Worm (Caenorhabditis elegans) whole organism, late embryonic: ENCODE results near the gene T09D3.9.

ENCODE experiments used
- C08G9.2 ChIP-seq: sonication (generic microtip); optimal IDR thresholded peaks from 2 replicates; lab custom pipeline; 2016; ENCODE audit warnings: mild to moderate bottlenecking, missing genetic modification characterization, moderate library complexity, missing compliant biosample characterization
- F13H6.1 ChIP-seq: sonication (generic microtip); optimal IDR thresholded peaks from 2 replicates; lab custom pipeline; 2016; ENCODE audit warnings: missing genetic modification characterization, missing compliant biosample characterization
- T23F11.4 ChIP-seq: fragments of 200-800 bp; sonication (Bioruptor generic); optimal IDR thresholded peaks from 2 replicates; lab custom pipeline; 2018; ENCODE audit warnings: mild to moderate bottlenecking, missing genetic modification characterization, missing compliant biosample characterization
- ahr-1 ChIP-seq: sonication (generic microtip); optimal IDR thresholded peaks from 2 replicates; lab custom pipeline; 2016; ENCODE audit warnings: missing genetic modification characterization, missing compliant biosample characterization
- ama-1 ChIP-seq: fragments of 150-350 bp; optimal IDR thresholded peaks from 2 replicates; lab custom pipeline; 2014
- ceh-18 ChIP-seq: sonication (generic microtip); optimal IDR thresholded peaks from 2 replicates; lab custom pipeline; 2016; ENCODE audit warnings: missing genetic modification characterization, missing compliant biosample characterization
- ceh-19 ChIP-seq: fragments of 200-800 bp; sonication (Bioruptor generic); optimal IDR thresholded peaks from 2 replicates; lab custom pipeline; 2018; ENCODE audit warnings: mild to moderate bottlenecking, missing genetic modification characterization, missing compliant biosample characterization
- ceh-2 ChIP-seq: sonication (generic microtip); optimal IDR thresholded peaks from 2 replicates; lab custom pipeline; 2016; ENCODE audit warnings: missing genotype, missing genetic modification characterization, missing compliant biosample characterization
- ceh-22 ChIP-seq: sonication (generic microtip); optimal IDR thresholded peaks from 2 replicates; lab custom pipeline; 2017; ENCODE audit warnings: missing biosample characterization, missing genetic modification characterization
- ceh-24 ChIP-seq: sonication (generic microtip); optimal IDR thresholded peaks from 2 replicates; lab custom pipeline; 2016; ENCODE audit warnings: mild to moderate bottlenecking, missing genetic modification characterization, missing compliant biosample characterization
- ceh-31 ChIP-seq: sonication (generic microtip); optimal IDR thresholded peaks from 2 replicates; lab custom pipeline; 2016; ENCODE audit warnings: missing genetic modification characterization, missing compliant biosample characterization
- ceh-34 ChIP-seq: sonication (generic microtip); optimal IDR thresholded peaks from 2 replicates; lab custom pipeline; 2016; ENCODE audit warnings: mild to moderate bottlenecking, missing genetic modification characterization, missing compliant biosample characterization
- ceh-45 ChIP-seq: fragments of 200-800 bp; sonication (Bioruptor generic); IDR thresholded peaks from 2 replicates; pipeline ENCODE4 v1.3.6; 2022; ENCODE audit warnings: missing genetic modification reagents, missing genetic modification characterization, missing compliant biosample characterization
- ceh-48 ChIP-seq: sonication (generic microtip); optimal IDR thresholded peaks from 2 replicates; lab custom pipeline; 2016; ENCODE audit warnings: missing genetic modification characterization, inconsistent platforms, missing compliant biosample characterization
- ceh-6 ChIP-seq: fragments of 200-800 bp; sonication (Bioruptor generic); optimal IDR thresholded peaks from 2 replicates; lab custom pipeline; 2018; ENCODE audit warnings: mild to moderate bottlenecking, missing genetic modification characterization, missing compliant biosample characterization
- ceh-9 ChIP-seq: sonication (generic microtip); optimal IDR thresholded peaks from 2 replicates; lab custom pipeline; 2016; ENCODE audit warnings: mild to moderate bottlenecking, missing genetic modification characterization, inconsistent platforms, missing compliant biosample characterization
- che-1 ChIP-seq: sonication (generic microtip); optimal IDR thresholded peaks from 2 replicates; lab custom pipeline; 2016; ENCODE audit warnings: mild to moderate bottlenecking, missing genetic modification characterization, missing compliant biosample characterization
- dmd-4 ChIP-seq: sonication (generic microtip); optimal IDR thresholded peaks from 2 replicates; lab custom pipeline; 2016; ENCODE audit warnings: borderline replicate concordance, missing genetic modification characterization, missing compliant biosample characterization
- elt-2 ChIP-seq: sonication (generic microtip); optimal IDR thresholded peaks from 2 replicates; lab custom pipeline; 2016; ENCODE audit warnings: missing genetic modification reagents, missing genetic modification characterization, missing compliant biosample characterization
- fkh-10 ChIP-seq: fragments of 150-350 bp; optimal IDR thresholded peaks from 2 replicates; lab custom pipeline; 2014; ENCODE audit warnings: missing biosample characterization, missing genetic modification reagents, missing genetic modification characterization
- fkh-6 ChIP-seq: sonication (generic microtip); optimal IDR thresholded peaks from 2 replicates; lab custom pipeline; 2016; ENCODE audit warnings: missing genetic modification characterization, missing compliant biosample characterization
- gmeb-2 ChIP-seq: sonication (generic microtip); optimal IDR thresholded peaks from 2 replicates; lab custom pipeline; 2016; ENCODE audit warnings: missing genetic modification characterization, inconsistent platforms, missing compliant biosample characterization
- hlh-15 ChIP-seq: sonication (generic microtip); optimal IDR thresholded peaks from 2 replicates; lab custom pipeline; 2016; ENCODE audit warnings: missing genetic modification characterization, missing compliant biosample characterization
- hlh-30 ChIP-seq: sonication (generic microtip); optimal IDR thresholded peaks from 2 replicates; lab custom pipeline; 2017; ENCODE audit warnings: antibody characterized with exemption, missing genetic modification characterization, missing compliant biosample characterization; ENCODE audit not compliant: insufficient read depth
- hlh-6 ChIP-seq: sonication (generic microtip); optimal IDR thresholded peaks from 2 replicates; lab custom pipeline; 2016; ENCODE audit warnings: missing genotype, missing genetic modification characterization, missing compliant biosample characterization
- lim-6 ChIP-seq: sonication (generic microtip); optimal IDR thresholded peaks from 2 replicates; lab custom pipeline; 2016; ENCODE audit warnings: missing genetic modification characterization, missing compliant biosample characterization
- lin-11 ChIP-seq: fragments of 200-800 bp; sonication (Bioruptor generic); optimal IDR thresholded peaks from 2 replicates; lab custom pipeline; 2018; ENCODE audit warnings: mild to moderate bottlenecking, missing genetic modification characterization, missing compliant biosample characterization
- mec-3 ChIP-seq: sonication (generic microtip); optimal IDR thresholded peaks from 2 replicates; lab custom pipeline; 2016; ENCODE audit warnings: borderline replicate concordance, missing genetic modification characterization, missing compliant biosample characterization
- nhr-11 ChIP-seq: fragments of 150-350 bp; optimal IDR thresholded peaks from 2 replicates; lab custom pipeline; 2014; ENCODE audit warnings: missing biosample characterization, missing genetic modification characterization
- odd-2 ChIP-seq: sonication (generic microtip); optimal IDR thresholded peaks from 2 replicates; lab custom pipeline; 2017; ENCODE audit warnings: antibody characterized with exemption, mild to moderate bottlenecking, missing genetic modification characterization, missing compliant biosample characterization
- pag-3 ChIP-seq: sonication (generic microtip); optimal IDR thresholded peaks from 2 replicates; lab custom pipeline; 2016; ENCODE audit warnings: missing compliant biosample characterization, missing genetic modification characterization, borderline replicate concordance
- pha-2 ChIP-seq: sonication (generic microtip); optimal IDR thresholded peaks from 2 replicates; lab custom pipeline; 2017; ENCODE audit warnings: mild to moderate bottlenecking, missing genetic modification characterization, missing compliant biosample characterization
- pqm-1 ChIP-seq: sonication (generic microtip); optimal IDR thresholded peaks from 2 replicates; lab custom pipeline; 2016; ENCODE audit warnings: missing genetic modification characterization, missing compliant biosample characterization
- pros-1 ChIP-seq: fragments of 150-350 bp; optimal IDR thresholded peaks from 2 replicates; lab custom pipeline; 2014; ENCODE audit warnings: missing biosample characterization, missing genetic modification reagents, missing genetic modification characterization
- ref-2 ChIP-seq: sonication (generic microtip); optimal IDR thresholded peaks from 2 replicates; lab custom pipeline; 2016; ENCODE audit warnings: missing genetic modification characterization, missing compliant biosample characterization
- rnt-1 ChIP-seq: sonication (generic microtip); optimal IDR thresholded peaks from 2 replicates; lab custom pipeline; 2016; ENCODE audit warnings: missing genetic modification characterization, missing compliant biosample characterization
- sox-4 ChIP-seq: sonication (generic microtip); optimal IDR thresholded peaks from 2 replicates; lab custom pipeline; 2017; ENCODE audit warnings: mild to moderate bottlenecking, missing genetic modification characterization, inconsistent platforms, missing compliant biosample characterization
- syd-9 ChIP-seq: sonication (generic microtip); optimal IDR thresholded peaks from 2 replicates; lab custom pipeline; 2016; ENCODE audit warnings: mild to moderate bottlenecking, missing genetic modification characterization, moderate library complexity, missing compliant biosample characterization
- ttx-3 ChIP-seq: sonication (generic microtip); optimal IDR thresholded peaks from 2 replicates; lab custom pipeline; 2016; ENCODE audit warnings: missing genetic modification reagents, missing genetic modification characterization, missing compliant biosample characterization
- unc-42 ChIP-seq: sonication (generic microtip); optimal IDR thresholded peaks from 2 replicates; lab custom pipeline; 2016; ENCODE audit warnings: missing genotype, missing genetic modification characterization, missing compliant biosample characterization
- unc-55 ChIP-seq: sonication (generic microtip); optimal IDR thresholded peaks from 2 replicates; lab custom pipeline; 2017; ENCODE audit warnings: missing biosample characterization, missing genetic modification reagents, missing genetic modification characterization
- unc-86 ChIP-seq: sonication (generic microtip); optimal IDR thresholded peaks from 2 replicates; lab custom pipeline; 2016; ENCODE audit warnings: missing genetic modification characterization, missing compliant biosample characterization
- zip-5 ChIP-seq: sonication (generic microtip); optimal IDR thresholded peaks from 2 replicates; lab custom pipeline; 2016; ENCODE audit warnings: missing genetic modification characterization, missing compliant biosample characterization
- ztf-16 ChIP-seq: sonication (generic microtip); optimal IDR thresholded peaks from 2 replicates; lab custom pipeline; 2017; ENCODE audit warnings: missing genetic modification characterization, missing compliant biosample characterization

T09D3.9 gene

ce11 chrV:5364863-5365262 lies 3.8 kb downstream of the T09D3.9 start, which contains the start of gene T09D3.8:
Gene T09D3.8, plus strand, starts transcription at chrV:5365163.
- TF ChIP-seq ceh-2 (tag; lab: Kevin White, UChicago) = no peak
- no peak for TF ChIP-seq pag-3 (tag; lab: Kevin White, UChicago)
- no peak for TF ChIP-seq ceh-6 (GFP tag; lab: Kevin White, UChicago)
- TF ChIP-seq ceh-18 (tag; lab: Kevin White, UChicago) = no peak
- TF ChIP-seq unc-42 (tag; lab: Kevin White, UChicago) = no peak
- no peak for TF ChIP-seq ttx-3 (tag; lab: Kevin White, UChicago)
- TF ChIP-seq ceh-48 (tag; lab: Kevin White, UChicago) = no peak
- TF ChIP-seq unc-55 (GFP tag; lab: Kevin White, UChicago) = no peak
- TF ChIP-seq ceh-24 (tag; lab: Kevin White, UChicago) = no peak
- no peak for TF ChIP-seq odd-2 (tag; lab: Kevin White, UChicago)
- TF ChIP-seq elt-2 = no peak
- TF ChIP-seq lim-6 (tag; lab: Kevin White, UChicago) = no peak
- TF ChIP-seq ama-1 = no peak
- no peak for TF ChIP-seq ceh-19 (GFP tag; lab: Kevin White, UChicago)
- no peak for TF ChIP-seq che-1 (tag; lab: Kevin White, UChicago)
- TF ChIP-seq ceh-22 = no peak
- no peak for TF ChIP-seq zip-5 (tag; lab: Kevin White, UChicago)
- TF ChIP-seq ceh-34 = no peak
- TF ChIP-seq T23F11.4 (GFP tag; lab: Kevin White, UChicago) = no peak
- no peak for TF ChIP-seq pqm-1

ce11 chrV:5362220-5362619 lies 6.5 kb downstream of the T09D3.9 start:
- no peak for TF ChIP-seq ceh-31 (tag; lab: Kevin White, UChicago)
- no peak for TF ChIP-seq zip-5 (tag; lab: Kevin White, UChicago)
- no peak for TF ChIP-seq ceh-18 (tag; lab: Kevin White, UChicago)
- no peak for TF ChIP-seq ceh-2 (tag; lab: Kevin White, UChicago)
- no peak for TF ChIP-seq dmd-4 (tag; lab: Kevin White, UChicago)
- no peak for TF ChIP-seq mec-3 (tag; lab: Kevin White, UChicago)
- TF ChIP-seq C08G9.2 = no peak
- no peak for TF ChIP-seq ztf-16
- TF ChIP-seq lin-11 = no peak
- TF ChIP-seq sox-4 (tag; lab: Kevin White, UChicago) = no peak
- no peak for TF ChIP-seq hlh-30

ce11 chrV:5358772-5359171 lies 9.9 kb downstream of the T09D3.9 start, which contains the start of gene nhr-216:
Gene nhr-216, minus strand, starts transcription at chrV:5358872.
- TF ChIP-seq F13H6.1 (tag; lab: Kevin White, UChicago) (no peak), gmeb-2 (tag; lab: Kevin White, UChicago) (no peak), rnt-1 (tag; lab: Kevin White, UChicago) (no peak), pha-2 (tag; lab: Kevin White, UChicago) (no peak), che-1 (tag; lab: Kevin White, UChicago) (no peak), syd-9 (tag; lab: Kevin White, UChicago) (no peak), mec-3 (tag; lab: Kevin White, UChicago) (no peak), fkh-6 (tag; lab: Kevin White, UChicago) (no peak)
- TF ChIP-seq, all 69 proteins: peak for 0

ce11 chrV:5351483-5351882 lies 17.2 kb downstream of the T09D3.9 start, which contains the start of gene srd-9:
Gene srd-9, plus strand, starts transcription at chrV:5351783.
- TF ChIP-seq pqm-1 (no peak), nhr-11 (tag; lab: Kevin White, UChicago) (no peak), hlh-30 (no peak), hlh-6 (no peak), fkh-10 (GFP tag; lab: Kevin White, UChicago) (no peak), zip-5 (tag; lab: Kevin White, UChicago) (no peak), rnt-1 (tag; lab: Kevin White, UChicago) (no peak), ref-2 (no peak), pros-1 (tag; lab: Kevin White, UChicago) (no peak), unc-86 (tag; lab: Kevin White, UChicago) (no peak), ahr-1 (tag; lab: Kevin White, UChicago) (no peak), hlh-15 (tag; lab: Kevin White, UChicago) (no peak), ceh-45 (no peak), ceh-19 (GFP tag; lab: Kevin White, UChicago) (no peak), ceh-9 (tag; lab: Kevin White, UChicago) (no peak), ceh-18 (tag; lab: Kevin White, UChicago) (no peak)
